Worm (Caenorhabditis elegans) whole organism, midembryonic: ENCODE results near the gene fbxb-99.

Experiments used
- cog-1 ChIP-seq: sonication (generic microtip); optimal IDR thresholded peaks from 2 replicates; lab custom pipeline; 2016; ENCODE audit warnings: missing genetic modification characterization, missing compliant biosample characterization
- flt-1 ChIP-seq: fragments of 200-800 bp; sonication (Bioruptor generic); IDR thresholded peaks from 2 replicates; pipeline ENCODE4 v1.3.6; 2022; ENCODE audit warnings: missing genetic modification characterization, missing compliant biosample characterization
- med-1 ChIP-seq: sonication (generic microtip); optimal IDR thresholded peaks from 2 replicates; lab custom pipeline; 2017; ENCODE audit warnings: missing genetic modification characterization, mild to moderate bottlenecking, missing compliant biosample characterization, antibody characterized with exemption, missing genetic modification reagents; ENCODE audit not compliant: insufficient read depth
- ref-1 ChIP-seq: fragments of 200-800 bp; sonication (Bioruptor generic); conservative IDR thresholded peaks from 2 replicates; pipeline ENCODE4 v1.3.6; 2022; ENCODE audit warnings: missing genetic modification reagents, missing genetic modification characterization, missing compliant biosample characterization
- ztf-23 ChIP-seq: fragments of 200-800 bp; sonication (Bioruptor generic); IDR thresholded peaks from 2 replicates; pipeline ENCODE4 v1.3.6; 2022; ENCODE audit warnings: missing genetic modification reagents, missing genetic modification characterization, missing compliant biosample characterization

DNA sequence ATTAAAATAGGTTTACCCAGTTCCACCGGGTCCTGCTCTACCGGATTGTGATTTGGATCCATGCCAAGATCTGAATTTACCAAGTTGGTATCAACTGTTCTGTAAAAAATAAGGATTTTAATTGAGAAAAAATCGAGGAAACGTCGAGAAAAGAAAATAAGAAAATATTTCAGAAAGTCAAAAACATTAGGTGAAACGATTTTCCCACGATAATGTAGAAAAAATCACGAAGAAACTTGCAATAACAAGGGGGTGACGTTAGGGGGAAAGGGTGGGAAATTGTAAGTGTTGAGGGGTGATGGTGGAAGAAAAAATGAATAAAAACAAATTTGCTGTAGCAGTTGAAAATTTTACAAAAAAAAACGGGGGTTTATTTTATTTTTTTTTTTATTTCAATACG, 20.1 kb downstream of the fbxb-99 start, which contains the start of gene T24E12.10:
- TF ChIP-seq med-1, result no peak
- no peak for TF ChIP-seq cog-1
- TF ChIP-seq ztf-23 (GFP tag; lab: Robert Waterston, UW), result no peak
- no peak for TF ChIP-seq flt-1 (GFP tag; lab: Robert Waterston, UW)
- no peak for TF ChIP-seq ref-1 (GFP tag; lab: Robert Waterston, UW)
